Fruit fly (Drosophila melanogaster): Measurements from ENCODE around the gene CG18418.

dm6 chr3L:4707831-4708230 is 18.0 kb upstream of the CG18418 start:
- TF ChIP-seq psq (optimal IDR thresholded peaks at IDR 0.05), result no peak
- TF ChIP-seq Myc (optimal IDR thresholded peaks at IDR 0.05), result no peak
- no peak for TF ChIP-seq h (optimal IDR thresholded peaks at IDR 0.05)
- no peak for TF ChIP-seq insv (optimal IDR thresholded peaks at IDR 0.05)
- no peak for TF ChIP-seq Sin3A (optimal IDR thresholded peaks at IDR 0.05)

All from Kc167 (cell line).